Worm (Caenorhabditis elegans) whole organism, young adult: Measurements from ENCODE around the gene timm-17B.1.
A peak's percentile ranks its signal among the peaks of the same experiment; 100 is the strongest.

Experiments used
- B0035.1 ChIP-seq: sonication (generic microtip); optimal IDR thresholded peaks from 2 replicates; lab custom pipeline; 2016; ENCODE audit warnings: missing genetic modification characterization, mild to moderate bottlenecking, missing compliant biosample characterization, missing genotype, missing genetic modification reagents
- B0261.1 ChIP-seq: sonication (generic microtip); optimal IDR thresholded peaks from 2 replicates; lab custom pipeline; 2016; ENCODE audit warnings: mild to moderate bottlenecking, missing genetic modification characterization, moderate library complexity, missing compliant biosample characterization
- F10E7.11 ChIP-seq: sonication (generic microtip); optimal IDR thresholded peaks from 2 replicates; lab custom pipeline; 2017; ENCODE audit warnings: mild to moderate bottlenecking, missing genetic modification characterization, moderate library complexity, missing compliant biosample characterization
- F22D6.2 ChIP-seq: sonication (generic microtip); optimal IDR thresholded peaks from 2 replicates; lab custom pipeline; 2016; ENCODE audit warnings: mild to moderate bottlenecking, missing genetic modification characterization, missing compliant biosample characterization
- F33H1.4 ChIP-seq: fragments of 200-800 bp; sonication (Bioruptor generic); IDR thresholded peaks from 2 replicates; pipeline ENCODE4 v1.3.6; 2022; ENCODE audit warnings: missing genetic modification reagents, missing genetic modification characterization, missing compliant biosample characterization
- F52B5.7 ChIP-seq: sonication (generic microtip); optimal IDR thresholded peaks from 2 replicates; lab custom pipeline; 2016; ENCODE audit warnings: mild to moderate bottlenecking, missing genetic modification characterization, missing compliant biosample characterization
- F55B11.4 ChIP-seq: sonication (generic microtip); optimal IDR thresholded peaks from 2 replicates; lab custom pipeline; 2016; ENCODE audit warnings: missing compliant biosample characterization, missing genetic modification characterization, borderline replicate concordance; ENCODE audit not compliant: insufficient read depth
- F57A8.1 ChIP-seq: fragments of 200-800 bp; sonication (Bioruptor generic); optimal IDR thresholded peaks from 2 replicates; lab custom pipeline; 2018; ENCODE audit warnings: mild to moderate bottlenecking, missing genetic modification characterization, moderate library complexity, missing compliant biosample characterization
- F57C9.4 ChIP-seq: sonication (generic microtip); optimal IDR thresholded peaks from 2 replicates; lab custom pipeline; 2017; ENCODE audit warnings: mild to moderate bottlenecking, missing genetic modification characterization, missing compliant biosample characterization
- T07F8.4 ChIP-seq: sonication (generic microtip); optimal IDR thresholded peaks from 2 replicates; lab custom pipeline; 2016; ENCODE audit warnings: mild to moderate bottlenecking, missing genetic modification characterization, moderate library complexity, missing compliant biosample characterization
- T26A5.8 ChIP-seq: sonication (generic microtip); optimal IDR thresholded peaks from 2 replicates; lab custom pipeline; 2016; ENCODE audit warnings: missing genetic modification characterization, missing compliant biosample characterization
- Y53F4B.3 ChIP-seq: fragments of 200-800 bp; sonication (Bioruptor generic); IDR thresholded peaks from 2 replicates; pipeline ENCODE4 v1.3.6; 2022; ENCODE audit warnings: missing genetic modification reagents, missing genetic modification characterization, missing compliant biosample characterization
- Y53G8AR.9 ChIP-seq: fragments of 200-800 bp; sonication (Bioruptor generic); conservative IDR thresholded peaks from 2 replicates; pipeline ENCODE4 v1.3.6; 2022; ENCODE audit warnings: missing genetic modification reagents, missing genetic modification characterization, missing compliant biosample characterization
- Y56A3A.18 ChIP-seq: fragments of 200-800 bp; sonication (Bioruptor generic); IDR thresholded peaks from 2 replicates; pipeline ENCODE4 v1.3.6; 2022; ENCODE audit warnings: missing genetic modification reagents, missing genetic modification characterization, missing compliant biosample characterization
- Y79H2A.3 ChIP-seq: fragments of 200-800 bp; sonication (Bioruptor generic); conservative IDR thresholded peaks from 2 replicates; pipeline ENCODE4 v1.3.6; 2022; ENCODE audit warnings: missing genetic modification reagents, missing genetic modification characterization, missing compliant biosample characterization
- akir-1 ChIP-seq: fragments of 200-800 bp; sonication (Bioruptor generic); optimal IDR thresholded peaks from 2 replicates; lab custom pipeline; 2018; ENCODE audit warnings: mild to moderate bottlenecking, missing genetic modification characterization, moderate library complexity, missing compliant biosample characterization
- aptf-2 ChIP-seq: fragments of 200-800 bp; sonication (Bioruptor generic); conservative IDR thresholded peaks from 2 replicates; pipeline ENCODE4 v1.3.6; 2022; ENCODE audit warnings: missing genetic modification reagents, missing genetic modification characterization, missing compliant biosample characterization
- atf-7 ChIP-seq: sonication (generic microtip); optimal IDR thresholded peaks from 2 replicates; lab custom pipeline; 2017; ENCODE audit warnings: mild to moderate bottlenecking, missing genetic modification characterization, missing compliant biosample characterization
- attf-3 ChIP-seq: fragments of 200-800 bp; sonication (Bioruptor generic); conservative IDR thresholded peaks from 2 replicates; pipeline ENCODE4 v1.3.6; 2022; ENCODE audit warnings: missing genetic modification reagents, missing genetic modification characterization, missing compliant biosample characterization
- attf-6 ChIP-seq: fragments of 200-800 bp; sonication (Bioruptor generic); IDR thresholded peaks from 2 replicates; pipeline ENCODE4 v1.3.6; 2022; ENCODE audit warnings: missing genetic modification reagents, missing genetic modification characterization, missing compliant biosample characterization
- bed-1 ChIP-seq: fragments of 200-800 bp; sonication (Bioruptor generic); IDR thresholded peaks from 2 replicates; pipeline ENCODE4 v1.3.6; 2022; ENCODE audit warnings: missing genetic modification reagents, missing genetic modification characterization, missing compliant biosample characterization
- ccch-3 ChIP-seq: fragments of 200-800 bp; sonication (Bioruptor generic); optimal IDR thresholded peaks from 2 replicates; lab custom pipeline; 2018; ENCODE audit warnings: mild to moderate bottlenecking, missing genetic modification characterization, missing compliant biosample characterization
- cebp-1 ChIP-seq, 2 experiments: fragments of 200-800 bp in 1 of 2; sonication (Bioruptor generic) in 1 of 2; sonication (generic microtip) in 1 of 2; IDR thresholded peaks in 1 of 2; optimal IDR thresholded peaks in 1 of 2; 2 replicates each; pipeline versions ENCODE4 v1.3.6 to Lab custom; 2017 to 2022; ENCODE audit warnings: missing compliant biosample characterization in 2 of 2, missing genetic modification characterization in 2 of 2, mild to moderate bottlenecking in 1 of 2, missing genetic modification reagents in 1 of 2, moderate library complexity in 1 of 2
- ceh-58 ChIP-seq: fragments of 200-800 bp; sonication (Bioruptor generic); IDR thresholded peaks from 2 replicates; pipeline ENCODE4 v1.3.6; 2022; ENCODE audit warnings: missing genetic modification characterization, missing compliant biosample characterization
- ceh-79 ChIP-seq: sonication (generic microtip); optimal IDR thresholded peaks from 2 replicates; lab custom pipeline; 2017; ENCODE audit warnings: mild to moderate bottlenecking, missing genetic modification characterization, missing compliant biosample characterization
- ceh-91 ChIP-seq: fragments of 200-800 bp; sonication (Bioruptor generic); IDR thresholded peaks from 2 replicates; pipeline ENCODE4 v1.3.6; 2022; ENCODE audit warnings: missing genetic modification reagents, missing genetic modification characterization, missing compliant biosample characterization
- die-1 ChIP-seq: sonication (generic microtip); optimal IDR thresholded peaks from 2 replicates; lab custom pipeline; 2016; ENCODE audit warnings: missing genotype, mild to moderate bottlenecking, missing genetic modification characterization, missing compliant biosample characterization
- dpl-1 ChIP-seq: fragments of 150-350 bp; optimal IDR thresholded peaks from 2 replicates; lab custom pipeline; 2014; ENCODE audit warnings: missing biosample characterization, missing genetic modification reagents, missing genetic modification characterization
- efl-1 ChIP-seq: fragments of 150-350 bp; optimal IDR thresholded peaks from 2 replicates; lab custom pipeline; 2014; ENCODE audit warnings: missing biosample characterization, missing genetic modification reagents, missing genetic modification characterization
- egl-18 ChIP-seq: fragments of 200-800 bp; sonication (Bioruptor generic); IDR thresholded peaks from 2 replicates; pipeline ENCODE4 v1.3.6; 2022; ENCODE audit warnings: missing genetic modification reagents, missing genetic modification characterization, missing compliant biosample characterization
- fkh-3 ChIP-seq: sonication (generic microtip); optimal IDR thresholded peaks from 2 replicates; lab custom pipeline; 2016; ENCODE audit warnings: mild to moderate bottlenecking, missing genetic modification characterization, missing compliant biosample characterization
- hlh-12 ChIP-seq: sonication (generic microtip); optimal IDR thresholded peaks from 2 replicates; lab custom pipeline; 2016; ENCODE audit warnings: missing genetic modification characterization, missing compliant biosample characterization
- hlh-26 ChIP-seq: fragments of 200-800 bp; sonication (Bioruptor generic); conservative IDR thresholded peaks from 2 replicates; pipeline ENCODE4 v1.3.6; 2022; ENCODE audit warnings: missing genetic modification reagents, missing genetic modification characterization, missing compliant biosample characterization
- lag-1 ChIP-seq: fragments of 200-800 bp; sonication (Bioruptor generic); IDR thresholded peaks from 2 replicates; pipeline ENCODE4 v1.3.6; 2022; ENCODE audit warnings: missing genetic modification reagents, missing genetic modification characterization, missing compliant biosample characterization
- lin-26 ChIP-seq: fragments of 200-800 bp; sonication (Bioruptor generic); IDR thresholded peaks from 2 replicates; pipeline ENCODE4 v1.3.6; 2022; ENCODE audit warnings: missing genetic modification reagents, missing genetic modification characterization, missing compliant biosample characterization
- madf-10 ChIP-seq: sonication (generic microtip); optimal IDR thresholded peaks from 2 replicates; lab custom pipeline; 2016; ENCODE audit warnings: mild to moderate bottlenecking, missing genetic modification characterization, missing compliant biosample characterization
- mel-28 ChIP-seq: sonication (generic microtip); optimal IDR thresholded peaks from 2 replicates; lab custom pipeline; 2016; ENCODE audit warnings: borderline replicate concordance, mild to moderate bottlenecking, missing genetic modification characterization, missing compliant biosample characterization
- mxl-1 ChIP-seq: sonication (generic microtip); optimal IDR thresholded peaks from 2 replicates; lab custom pipeline; 2016; ENCODE audit warnings: missing genetic modification characterization, missing compliant biosample characterization
- nhr-179 ChIP-seq: sonication (generic microtip); optimal IDR thresholded peaks from 2 replicates; lab custom pipeline; 2016; ENCODE audit warnings: mild to moderate bottlenecking, missing genetic modification characterization, missing compliant biosample characterization
- pbrm-1 ChIP-seq: fragments of 200-800 bp; sonication (Bioruptor generic); IDR thresholded peaks from 2 replicates; pipeline ENCODE4 v1.3.6; 2022; ENCODE audit warnings: missing genetic modification reagents, missing genetic modification characterization, missing compliant biosample characterization
- pha-4 ChIP-seq: fragments of 150-350 bp; sonication (generic microtip); optimal IDR thresholded peaks from 2 replicates; lab custom pipeline; 2014; ENCODE audit warnings: missing biosample characterization, missing genetic modification reagents, missing genetic modification characterization
- rcor-1 ChIP-seq: fragments of 200-800 bp; sonication (Bioruptor generic); IDR thresholded peaks from 2 replicates; pipeline ENCODE4 v1.3.6; 2022; ENCODE audit warnings: missing genetic modification reagents, missing genetic modification characterization, missing compliant biosample characterization
- repo-1 ChIP-seq: sonication (generic microtip); optimal IDR thresholded peaks from 2 replicates; lab custom pipeline; 2017; ENCODE audit warnings: mild to moderate bottlenecking, missing genetic modification characterization, missing compliant biosample characterization
- snpc-1.3 ChIP-seq: sonication (generic microtip); optimal IDR thresholded peaks from 2 replicates; lab custom pipeline; 2017; ENCODE audit warnings: missing genetic modification characterization, mild to moderate bottlenecking, missing compliant biosample characterization, antibody characterized with exemption, moderate library complexity, missing genotype, missing genetic modification reagents; ENCODE audit not compliant: insufficient read depth
- zfh-2 ChIP-seq: fragments of 200-800 bp; sonication (Bioruptor generic); conservative IDR thresholded peaks from 2 replicates; pipeline ENCODE4 v1.3.6; 2022; ENCODE audit warnings: missing genetic modification reagents, missing genetic modification characterization, missing compliant biosample characterization
- zim-3 ChIP-seq: sonication (generic microtip); optimal IDR thresholded peaks from 2 replicates; lab custom pipeline; 2017; ENCODE audit warnings: mild to moderate bottlenecking, missing genetic modification characterization, moderate library complexity, missing compliant biosample characterization
- ztf-22 ChIP-seq: fragments of 200-800 bp; sonication (Bioruptor generic); optimal IDR thresholded peaks from 2 replicates; lab custom pipeline; 2018; ENCODE audit warnings: mild to moderate bottlenecking, missing genetic modification characterization, moderate library complexity, missing compliant biosample characterization
- ztf-3 ChIP-seq: fragments of 200-800 bp; sonication (Bioruptor generic); optimal IDR thresholded peaks from 2 replicates; lab custom pipeline; 2018; ENCODE audit warnings: mild to moderate bottlenecking, missing genetic modification characterization, missing compliant biosample characterization

timm-17B.1 gene

ce11 chrIV:4760378-4761084 is 15.2 kb upstream of the timm-17B.1 start, which contains the start of the genes memi-1 and cyp-31A3 (continued):
- TF ChIP-seq hlh-12: no peak
- TF ChIP-seq madf-10: no peak
- TF ChIP-seq mel-28 (tag; lab: Kevin White, UChicago): no peak
- no peak for TF ChIP-seq B0035.1
- no peak for TF ChIP-seq aptf-2 (GFP tag; lab: Robert Waterston, UW)
- TF ChIP-seq F22D6.2 (tag; lab: Kevin White, UChicago): no peak
- no peak for TF ChIP-seq rcor-1
- TF ChIP-seq nhr-179 (tag; lab: Kevin White, UChicago): no peak
- no peak for TF ChIP-seq F57A8.1 (GFP tag; lab: Kevin White, UChicago)
- no peak for TF ChIP-seq T07F8.4 (tag; lab: Kevin White, UChicago)
- TF ChIP-seq zim-3 (tag; lab: Kevin White, UChicago): no peak
- peak; percentile 32 for TF ChIP-seq efl-1
- TF ChIP-seq ceh-79 (tag; lab: Kevin White, UChicago): no peak
- TF ChIP-seq attf-6: peak; percentile 44; the same call in 1 of the 2 replicates
- TF ChIP-seq fkh-3 (tag; lab: Kevin White, UChicago): no peak
- TF ChIP-seq akir-1 (GFP tag; lab: Kevin White, UChicago): no peak
- no peak for TF ChIP-seq ztf-3 (GFP tag; lab: Kevin White, UChicago)
- no peak for TF ChIP-seq hlh-26 (GFP tag; lab: Robert Waterston, UW)
- no peak for TF ChIP-seq mxl-1 (tag; lab: Kevin White, UChicago)
- no peak for TF ChIP-seq F10E7.11 (tag; lab: Kevin White, UChicago)
- TF ChIP-seq ztf-22: no peak
- no peak for TF ChIP-seq die-1 (tag; lab: Kevin White, UChicago)
- TF ChIP-seq snpc-1.3 (tag; lab: Kevin White, UChicago): peak; percentile 52
- no peak; the same call in 1 of the 2 replicates for TF ChIP-seq Y53G8AR.9 (GFP tag; lab: Robert Waterston, UW)
- no peak for TF ChIP-seq F55B11.4
- no peak for TF ChIP-seq Y79H2A.3 (GFP tag; lab: Robert Waterston, UW)
- TF ChIP-seq dpl-1 (GFP tag; lab: Kevin White, UChicago): no peak
- no peak for TF ChIP-seq pha-4 (tag; lab: Kevin White, UChicago)
- TF ChIP-seq attf-3 (GFP tag; lab: Robert Waterston, UW): no peak
- TF ChIP-seq F52B5.7 (tag; lab: Kevin White, UChicago): no peak
- no peak for TF ChIP-seq Y53F4B.3 (GFP tag; lab: Robert Waterston, UW)
- no peak for TF ChIP-seq B0261.1 (tag; lab: Kevin White, UChicago)
- TF ChIP-seq atf-7 (tag; lab: Kevin White, UChicago): no peak
- TF ChIP-seq F57C9.4 (tag; lab: Kevin White, UChicago): no peak
- TF ChIP-seq ceh-91 (GFP tag; lab: Robert Waterston, UW): peak; percentile 77
- TF ChIP-seq lag-1 (GFP tag; lab: Robert Waterston, UW): no peak
- TF ChIP-seq ceh-58: no peak
- TF ChIP-seq F33H1.4 (GFP tag; lab: Robert Waterston, UW): peak; percentile 97
- peak; percentile 44; the same call in 1 of the 2 replicates for TF ChIP-seq pbrm-1
- TF ChIP-seq cebp-1 (GFP tag; IDR thresholded peaks at IDR 0.05; lab: Robert Waterston, UW): no peak
- TF ChIP-seq cebp-1 (tag; optimal IDR thresholded peaks at IDR 0.05; lab: Kevin White, UChicago): no peak
- TF ChIP-seq T26A5.8 (tag; lab: Kevin White, UChicago): no peak
- TF ChIP-seq repo-1 (tag; lab: Kevin White, UChicago): no peak
- TF ChIP-seq ccch-3 (GFP tag; lab: Kevin White, UChicago): no peak
- TF ChIP-seq zfh-2: no peak
- TF ChIP-seq bed-1 (GFP tag; lab: Robert Waterston, UW): no peak
- TF ChIP-seq Y56A3A.18 (GFP tag; lab: Robert Waterston, UW): no peak
- no peak for TF ChIP-seq egl-18 (GFP tag; lab: Robert Waterston, UW)
- no peak for TF ChIP-seq lin-26 (GFP tag; lab: Robert Waterston, UW)
